Worm (Caenorhabditis elegans) whole organism, L4 larva: Measurements from ENCODE around the gene srn-1.

Source experiments
- ZK546.5 ChIP-seq, 2 experiments: sonication (generic microtip); optimal IDR thresholded peaks; 2 replicates each; lab custom pipeline; 2017; ENCODE audit warnings: missing biosample characterization in 2 of 2, missing genetic modification characterization in 2 of 2
- aha-1 ChIP-seq: fragments of 150-350 bp; peaks from one replicate; lab custom pipeline; 2014; ENCODE audit warnings: missing biosample characterization, missing genetic modification characterization
- ama-1 ChIP-seq: fragments of 150-350 bp; optimal IDR thresholded peaks from 2 replicates; lab custom pipeline; 2014; ENCODE audit warnings: inconsistent platforms, mixed read lengths
- ceh-32 ChIP-seq: sonication (generic microtip); optimal IDR thresholded peaks from 2 replicates; lab custom pipeline; 2016; ENCODE audit warnings: mild to moderate bottlenecking, missing genetic modification characterization, missing compliant biosample characterization; ENCODE audit not compliant: poor library complexity
- ceh-82 ChIP-seq: sonication (generic microtip); optimal IDR thresholded peaks from 2 replicates; lab custom pipeline; 2017; ENCODE audit warnings: missing biosample characterization, missing genetic modification characterization
- daf-16 ChIP-seq, 3 experiments: sonication (generic microtip); optimal IDR thresholded peaks; 2 replicates each; lab custom pipeline; 2016 to 2017; ENCODE audit warnings: missing genetic modification characterization in 3 of 3, missing genetic modification reagents in 3 of 3, mild to moderate bottlenecking in 2 of 3, missing compliant biosample characterization in 2 of 3, missing biosample characterization in 1 of 3, moderate library complexity in 1 of 3
- dmd-6 ChIP-seq: fragments of 200-800 bp; sonication (Bioruptor generic); IDR thresholded peaks from 2 replicates; pipeline ENCODE4 v1.3.6; 2022; ENCODE audit warnings: missing genetic modification reagents, missing genetic modification characterization, missing compliant biosample characterization
- dpl-1 ChIP-seq: fragments of 150-350 bp; optimal IDR thresholded peaks from 2 replicates; lab custom pipeline; 2014; ENCODE audit warnings: missing biosample characterization, missing genetic modification reagents, missing genetic modification characterization
- dve-1 ChIP-seq: sonication (generic microtip); optimal IDR thresholded peaks from 2 replicates; lab custom pipeline; 2017; ENCODE audit warnings: antibody characterized with exemption, mild to moderate bottlenecking, missing genetic modification characterization, missing compliant biosample characterization; ENCODE audit not compliant: insufficient read depth
- hif-1 ChIP-seq, 2 experiments: sonication (generic microtip); optimal IDR thresholded peaks; 2 replicates each; lab custom pipeline; 2016 to 2017; ENCODE audit warnings: missing compliant biosample characterization in 2 of 2, missing genetic modification characterization in 2 of 2, missing genetic modification reagents in 2 of 2, missing genotype in 2 of 2, mild to moderate bottlenecking in 1 of 2
- hlh-11 ChIP-seq: fragments of 200-800 bp; sonication (Bioruptor generic); optimal IDR thresholded peaks from 2 replicates; lab custom pipeline; 2018; ENCODE audit warnings: mild to moderate bottlenecking, missing genetic modification characterization, missing compliant biosample characterization
- hlh-30 ChIP-seq: sonication (generic microtip); optimal IDR thresholded peaks from 2 replicates; lab custom pipeline; 2017; ENCODE audit warnings: antibody characterized with exemption, mild to moderate bottlenecking, missing genetic modification characterization, missing compliant biosample characterization; ENCODE audit not compliant: insufficient read depth
- hmg-1.1 ChIP-seq: fragments of 200-800 bp; sonication (Bioruptor generic); IDR thresholded peaks from 2 replicates; pipeline ENCODE4 v1.3.6; 2022; ENCODE audit warnings: missing genetic modification reagents, missing genetic modification characterization, missing compliant biosample characterization
- lim-7 ChIP-seq: fragments of 200-800 bp; sonication (Bioruptor generic); IDR thresholded peaks from 2 replicates; pipeline ENCODE4 v1.3.6; 2022; ENCODE audit warnings: missing genetic modification characterization, missing compliant biosample characterization
- lin-29 ChIP-seq: fragments of 200-800 bp; sonication (Bioruptor generic); IDR thresholded peaks from 2 replicates; pipeline ENCODE4 v1.3.6; 2022; ENCODE audit warnings: missing genetic modification reagents, missing genetic modification characterization, missing compliant biosample characterization
- lin-38 ChIP-seq: fragments of 200-800 bp; sonication (Bioruptor generic); IDR thresholded peaks from 2 replicates; pipeline ENCODE4 v1.3.6; 2022; ENCODE audit warnings: missing genetic modification reagents, missing genetic modification characterization, missing compliant biosample characterization
- lin-39 ChIP-seq: fragments of 150-350 bp; optimal IDR thresholded peaks from 2 replicates; lab custom pipeline; 2014; ENCODE audit warnings: missing biosample characterization, missing genetic modification reagents, missing genetic modification characterization
- lsy-2 ChIP-seq, 2 experiments: fragments of 150-350 bp in 1 of 2; sonication (generic microtip) in 1 of 2; optimal IDR thresholded peaks; 2 replicates each; lab custom pipeline; 2014 to 2017; ENCODE audit warnings: missing biosample characterization in 2 of 2, missing genetic modification characterization in 2 of 2
- mdl-1 ChIP-seq, 2 experiments: fragments of 150-350 bp in 1 of 2; sonication (generic microtip) in 1 of 2; optimal IDR thresholded peaks; 2 replicates each; lab custom pipeline; 2014 to 2017; ENCODE audit warnings: missing biosample characterization in 2 of 2, missing genetic modification characterization in 2 of 2
- mxl-3 ChIP-seq: fragments of 200-800 bp; sonication (Bioruptor generic); optimal IDR thresholded peaks from 2 replicates; lab custom pipeline; 2018; ENCODE audit warnings: mild to moderate bottlenecking, missing genetic modification characterization, missing compliant biosample characterization
- nhr-10 ChIP-seq: fragments of 150-350 bp; optimal IDR thresholded peaks from 2 replicates; lab custom pipeline; 2014; ENCODE audit warnings: missing biosample characterization, missing genetic modification characterization
- nhr-102 ChIP-seq: sonication (generic microtip); optimal IDR thresholded peaks from 2 replicates; lab custom pipeline; 2016; ENCODE audit warnings: mild to moderate bottlenecking, missing genetic modification characterization, moderate library complexity, missing compliant biosample characterization
- nhr-28 ChIP-seq: fragments of 150-350 bp; optimal IDR thresholded peaks from 2 replicates; lab custom pipeline; 2014; ENCODE audit warnings: missing biosample characterization, missing genetic modification characterization
- nhr-48 ChIP-seq: sonication (generic microtip); optimal IDR thresholded peaks from 2 replicates; lab custom pipeline; 2016; ENCODE audit warnings: mild to moderate bottlenecking, missing genetic modification characterization, missing compliant biosample characterization
- nhr-77 ChIP-seq: fragments of 150-350 bp; optimal IDR thresholded peaks from 2 replicates; lab custom pipeline; 2014; ENCODE audit warnings: missing biosample characterization, missing genetic modification characterization
- snpc-4 ChIP-seq: fragments of 150-350 bp; optimal IDR thresholded peaks from 2 replicates; lab custom pipeline; 2014; ENCODE audit warnings: missing biosample characterization, missing genetic modification characterization
- tag-97 ChIP-seq: fragments of 200-800 bp; sonication (Bioruptor generic); IDR thresholded peaks from 2 replicates; pipeline ENCODE4 v1.3.6; 2022; ENCODE audit warnings: missing genetic modification characterization, missing compliant biosample characterization
- tra-1 ChIP-seq: fragments of 200-800 bp; sonication (Bioruptor generic); IDR thresholded peaks from 2 replicates; pipeline ENCODE4 v1.3.6; 2022; ENCODE audit warnings: missing genetic modification reagents, missing genetic modification characterization, missing compliant biosample characterization
- unc-39 ChIP-seq: sonication (generic microtip); optimal IDR thresholded peaks from 2 replicates; lab custom pipeline; 2017; ENCODE audit warnings: missing biosample characterization, missing genetic modification characterization
- unc-62 ChIP-seq, 3 experiments: fragments of 150-350 bp in 1 of 3; sonication (generic microtip); optimal IDR thresholded peaks in 2 of 3; peaks in 1 of 3; 1 replicate in 1 of 3; 2 replicates in 2 of 3; lab custom pipeline; 2014 to 2017; ENCODE audit warnings: missing biosample characterization in 3 of 3, missing genetic modification characterization in 3 of 3, missing genetic modification reagents in 3 of 3, missing genotype in 1 of 3
- zfp-2 ChIP-seq: sonication (generic microtip); optimal IDR thresholded peaks from 2 replicates; lab custom pipeline; 2016; ENCODE audit warnings: mild to moderate bottlenecking, missing genetic modification characterization, missing compliant biosample characterization
- zip-2 ChIP-seq: fragments of 150-350 bp; optimal IDR thresholded peaks from 2 replicates; lab custom pipeline; 2014; ENCODE audit warnings: missing biosample characterization, missing genetic modification characterization

The srn-1 gene

DNA sequence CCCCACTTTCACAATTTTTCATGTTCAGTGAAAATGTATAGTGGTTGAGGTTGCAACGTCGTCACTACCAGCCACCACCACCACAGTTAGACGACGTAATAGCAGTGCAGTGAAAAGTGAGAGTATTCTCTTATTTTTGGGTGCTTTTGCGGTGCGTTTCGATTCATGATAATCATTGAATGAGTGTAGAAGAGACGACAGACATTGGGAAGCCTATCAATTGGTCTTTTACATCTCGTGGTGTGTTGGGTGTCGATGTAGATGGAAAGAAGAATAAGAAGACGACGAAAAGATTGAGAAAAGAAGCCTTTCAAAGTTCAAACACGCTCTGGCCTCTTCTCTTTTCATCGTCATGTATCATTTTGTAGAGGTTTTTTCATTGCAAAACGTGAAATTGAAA, 46.4 kb downstream of the srn-1 start (continued):
- TF ChIP-seq zip-2: no peak
- no peak for TF ChIP-seq zfp-2 (tag; lab: Kevin White, UChicago)
- no peak; the same call in 1 of the 2 replicates for TF ChIP-seq tra-1 (GFP tag; lab: Robert Waterston, UW)
- TF ChIP-seq nhr-10: peak; percentile 54
- no peak for TF ChIP-seq snpc-4 (tag; lab: Kevin White, UChicago)

DNA sequence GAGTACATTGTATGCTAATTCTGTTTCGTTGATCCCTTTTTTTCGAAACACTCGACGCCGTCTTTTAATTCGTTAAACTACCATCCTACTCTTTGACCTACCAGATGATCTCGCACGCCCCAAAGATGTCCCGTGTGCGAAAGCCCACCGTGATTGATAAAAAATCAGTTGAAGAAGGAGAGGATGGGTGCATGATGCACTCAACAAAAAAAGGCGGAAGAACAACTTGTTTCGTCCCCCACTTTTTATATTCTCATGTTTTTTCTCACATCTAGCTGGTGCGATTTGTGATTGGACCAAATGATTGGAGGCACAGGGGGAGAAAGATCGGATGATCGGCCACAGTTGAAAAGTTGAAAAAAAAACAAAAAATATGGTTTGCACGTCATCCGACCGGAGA, 47.9 kb downstream of the srn-1 start:
- peak; percentile 48 for TF ChIP-seq nhr-28 (tag; lab: Kevin White, UChicago)
- peak; percentile 3 for TF ChIP-seq aha-1
- TF ChIP-seq hlh-11 (tag; lab: Kevin White, UChicago): peak; percentile 83
- no peak for TF ChIP-seq lin-39 (tag; lab: Kevin White, UChicago)
- TF ChIP-seq hlh-30 (tag; lab: Kevin White, UChicago): peak; percentile 84
- TF ChIP-seq mxl-3 (GFP tag; lab: Kevin White, UChicago): peak; percentile 40
- peak in 1 of 2 experiments; percentile 93 for TF ChIP-seq unc-62 (GFP tag; optimal IDR thresholded peaks at IDR 0.05 in 1 of 2; lab: Kevin White, UChicago)
- no peak for TF ChIP-seq unc-62 (tag; optimal IDR thresholded peaks at IDR 0.05; lab: Kevin White, UChicago)
- TF ChIP-seq tra-1 (GFP tag; lab: Robert Waterston, UW): peak; percentile 86
- peak in 1 of 2 experiments; percentile 37 for TF ChIP-seq hif-1 (tag; optimal IDR thresholded peaks at IDR 0.05; lab: Kevin White, UChicago)
- no peak for TF ChIP-seq daf-16 (GFP tag; optimal IDR thresholded peaks at IDR 0.05; lab: Kevin White, UChicago)
- peak; percentile 2 for TF ChIP-seq daf-16 (tag; optimal IDR thresholded peaks at IDR 0.05; lab: Kevin White, UChicago)
- no peak for TF ChIP-seq hmg-1.1 (GFP tag; lab: Robert Waterston, UW)
- peak; percentile 99 for TF ChIP-seq nhr-48
- peak; percentile 62 to 83 for TF ChIP-seq mdl-1 (tag; optimal IDR thresholded peaks at IDR 0.05; lab: Kevin White, UChicago)
- TF ChIP-seq dmd-6 (GFP tag; lab: Robert Waterston, UW): peak; percentile 86
- TF ChIP-seq ama-1 (lab: Kevin White, UChicago): no peak
- no peak for TF ChIP-seq ceh-82 (tag; lab: Kevin White, UChicago)
- TF ChIP-seq lin-29 (GFP tag; lab: Robert Waterston, UW): 0 out of 2 replicates have a peak, but pooled peaks have one; percentile 42
- no peak for TF ChIP-seq zip-2
- no peak for TF ChIP-seq ceh-32
- TF ChIP-seq, all 104 proteins: peak for 13

DNA sequence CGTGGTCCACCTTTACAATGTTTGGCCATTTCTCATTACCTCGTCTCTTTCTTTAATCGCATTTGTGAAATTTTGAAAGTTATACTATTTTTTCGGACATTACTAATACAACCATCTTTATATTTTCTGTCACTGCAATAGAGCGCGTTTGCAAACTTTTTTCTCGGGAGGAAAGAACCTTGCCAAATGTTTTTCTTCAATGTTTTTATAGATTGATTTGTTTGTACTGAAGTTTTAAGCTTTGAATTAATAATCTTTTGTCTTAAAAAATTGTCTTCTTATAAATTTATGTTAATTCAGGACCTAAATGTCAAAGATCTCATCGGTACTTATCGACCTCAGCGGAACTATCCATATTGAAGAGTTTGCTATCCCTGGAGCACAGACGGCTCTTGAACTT, 51.4 kb downstream of the srn-1 start, which contains the start of gene K08B12.3:
Gene K08B12.3, plus strand, starts transcription at position 301 of the 400 bp plus-strand sequence.
- TF ChIP-seq ZK546.5 (tag; optimal IDR thresholded peaks at IDR 0.05; lab: Kevin White, UChicago) (no peak), unc-39 (tag; lab: Kevin White, UChicago) (no peak), lim-7 (GFP tag; lab: Robert Waterston, UW) (no peak), lsy-2 (tag; optimal IDR thresholded peaks at IDR 0.05; lab: Kevin White, UChicago) (peak in 1 of 2 experiments; percentile 13), nhr-77 (tag; lab: Kevin White, UChicago) (no peak), nhr-102 (no peak), dve-1 (tag; lab: Kevin White, UChicago) (peak; percentile 4), tag-97 (no peak), lin-38 (GFP tag; lab: Robert Waterston, UW) (peak; percentile 51), dpl-1 (GFP tag; lab: Kevin White, UChicago) (no peak)
